Fruit fly (Drosophila melanogaster): ENCODE data around the gene CG6271.

Gene CG6271

dm6 chr3R:26988412-26988981, 37.4 kb downstream of the CG6271 start, which contains the start of gene CG31075 (continued):
- TF ChIP-seq wdn (GFP tag; IDR thresholded peaks at IDR 0.05) (peak; percentile 54), Sin3A (optimal IDR thresholded peaks at IDR 0.05) (no peak), odd (GFP tag; optimal IDR thresholded peaks at IDR 0.05) (no peak), CG34376 (GFP tag; optimal IDR thresholded peaks at IDR 0.05) (no peak), Eip74EF (GFP tag; optimal IDR thresholded peaks at IDR 0.05) (no peak), CG11456 (GFP tag; IDR thresholded peaks at IDR 0.05) (0 out of 3 replicates have a peak, but pooled peaks have one; percentile 23), tgo (GFP tag; IDR thresholded peaks at IDR 0.05) (peak; percentile 59), Rx (GFP tag; IDR thresholded peaks at IDR 0.05) (no peak), grn (GFP tag; optimal IDR thresholded peaks at IDR 0.05) (no peak), CG11085 (GFP tag; IDR thresholded peaks at IDR 0.05) (0 out of 2 replicates have a peak, but pooled peaks have one; percentile 16), CG12236 (GFP tag; optimal IDR thresholded peaks at IDR 0.05) (no peak), CG10321 (GFP tag; IDR thresholded peaks at IDR 0.05) (no peak), Dfd (GFP tag; optimal IDR thresholded peaks at IDR 0.05) (no peak), CG13424 (tag; optimal IDR thresholded peaks at IDR 0.05) (peak; percentile 15), ase (GFP tag; IDR thresholded peaks at IDR 0.05) (no peak), hb (GFP tag; IDR thresholded peaks at IDR 0.05; ENCODE audit: partially characterized antibody) (no peak), slou (GFP tag; optimal IDR thresholded peaks at IDR 0.05) (peak; percentile 16), sisA (GFP tag; IDR thresholded peaks at IDR 0.05) (no peak), dmrt99B (tag; optimal IDR thresholded peaks at IDR 0.05) (peak; percentile 53), CG10654 (GFP tag; optimal IDR thresholded peaks at IDR 0.05) (peak; percentile 8), Deaf1 (tag; optimal IDR thresholded peaks at IDR 0.05) (peak; percentile 29), CG18476 (GFP tag; optimal IDR thresholded peaks at IDR 0.05) (peak; percentile 52), Dll (GFP tag; IDR thresholded peaks at IDR 0.05; ENCODE audit: partially characterized antibody) (no peak), tin (GFP tag; optimal IDR thresholded peaks at IDR 0.05) (peak; percentile 12), CG10274 (GFP tag; optimal IDR thresholded peaks at IDR 0.05) (peak; percentile 97), CG10462 (GFP tag; optimal IDR thresholded peaks at IDR 0.05) (no peak), Hsf (GFP tag; optimal IDR thresholded peaks at IDR 0.05) (no peak), C15 (GFP tag; IDR thresholded peaks at IDR 0.05) (no peak), dan (GFP tag; IDR thresholded peaks at IDR 0.05) (no peak), CG6272 (GFP tag; IDR thresholded peaks at IDR 0.05) (no peak), Side (GFP tag; optimal IDR thresholded peaks at IDR 0.05) (no peak), lbe (GFP tag; optimal IDR thresholded peaks at IDR 0.05) (peak; percentile 88), CG12942 (GFP tag; optimal IDR thresholded peaks at IDR 0.05) (no peak), CG4820 (GFP tag; optimal IDR thresholded peaks at IDR 0.05) (no peak), Mrtf (GFP tag; IDR thresholded peaks at IDR 0.05) (peak; percentile 65; the same call in 1 of the 3 replicates), CG14710 (tag; optimal IDR thresholded peaks at IDR 0.05) (no peak), croc (GFP tag; conservative IDR thresholded peaks at IDR 0.05) (no peak), al (GFP tag; IDR thresholded peaks at IDR 0.05) (0 out of 2 replicates have a peak, but pooled peaks have one; percentile 35), ftz-f1 (GFP tag; optimal IDR thresholded peaks at IDR 0.05) (no peak), stc (GFP tag; IDR thresholded peaks at IDR 0.05) (no peak; the same call in 1 of the 2 replicates), ap (GFP tag; IDR thresholded peaks at IDR 0.05) (peak; percentile 33), MESR4 (GFP tag; optimal IDR thresholded peaks at IDR 0.05) (no peak), chn (GFP tag; optimal IDR thresholded peaks at IDR 0.05) (no peak), sens-2 (GFP tag; IDR thresholded peaks at IDR 0.05) (no peak), bigmax (GFP tag; optimal IDR thresholded peaks at IDR 0.05) (no peak), zfh1 (GFP tag; IDR thresholded peaks at IDR 0.05) (peak; percentile 11; the same call in 1 of the 3 replicates), CG1832 (GFP tag; optimal IDR thresholded peaks at IDR 0.05) (no peak), CG9727 (GFP tag; optimal IDR thresholded peaks at IDR 0.05) (peak; percentile 41), CG13123 (GFP tag; optimal IDR thresholded peaks at IDR 0.05) (no peak), lab (GFP tag; optimal IDR thresholded peaks at IDR 0.05) (peak; percentile 80), CG10431 (GFP tag; optimal IDR thresholded peaks at IDR 0.05) (no peak)
